Fruit fly (Drosophila melanogaster) whole organism: ENCODE measurements around the gene CG1943.

ENCODE experiments used
- CG8478 ChIP-seq: fragments of >200 bp; optimal IDR thresholded peaks from 2 replicates; lab custom pipeline; 2018; ENCODE audit warnings: inconsistent platforms
- Dll ChIP-seq: fragments of >200 bp; optimal IDR thresholded peaks from 2 replicates; lab custom pipeline; 2017
- EcR ChIP-seq, 2 experiments: fragments of >200 bp; optimal IDR thresholded peaks; 2 replicates each; lab custom pipeline; 2017; ENCODE audit warnings: missing biosample characterization in 2 of 2, missing genetic modification characterization in 2 of 2, missing genetic modification reagents in 2 of 2
- pan ChIP-seq: fragments of >200 bp; optimal IDR thresholded peaks from 2 replicates; lab custom pipeline; 2017
- psq ChIP-seq: fragments of >200 bp; optimal IDR thresholded peaks from 2 replicates; lab custom pipeline; 2017
- usp ChIP-seq: fragments of >200 bp; optimal IDR thresholded peaks from 2 replicates; lab custom pipeline; 2017; ENCODE audit warnings: missing biosample characterization, missing genetic modification characterization, mixed read lengths

Gene CG1943

DNA sequence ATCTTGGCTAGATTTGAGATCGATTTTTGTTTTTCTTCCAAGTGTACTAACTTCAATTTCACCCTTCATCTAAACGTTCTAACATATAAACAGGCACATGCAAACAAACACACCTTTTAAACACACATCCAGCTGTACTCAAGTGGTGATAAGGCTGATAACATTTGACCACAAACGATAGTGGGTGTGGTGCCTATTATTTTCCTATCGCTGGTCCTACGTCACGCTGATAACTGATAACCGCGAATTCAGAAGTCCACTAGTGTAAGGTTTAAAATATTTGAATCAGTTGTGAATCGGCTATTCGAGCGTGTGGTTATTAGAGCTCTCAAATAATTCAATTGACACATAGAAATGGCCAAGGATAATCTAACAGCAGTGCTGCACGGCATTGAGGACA lies 22.4 kb upstream of the CG1943 start, which contains the start of gene Sodh1:
Gene Sodh1, plus strand, starts transcription at position 94 of the 400 bp plus-strand sequence.
- TF ChIP-seq usp (GFP tag; lab: Kevin White, UChicago) (no peak), pan (no peak), CG8478 (lab: Kevin White, UChicago) (no peak), psq (no peak), EcR (GFP tag; optimal IDR thresholded peaks at IDR 0.05; lab: Kevin White, UChicago) (no peak), Dll (no peak)

DNA sequence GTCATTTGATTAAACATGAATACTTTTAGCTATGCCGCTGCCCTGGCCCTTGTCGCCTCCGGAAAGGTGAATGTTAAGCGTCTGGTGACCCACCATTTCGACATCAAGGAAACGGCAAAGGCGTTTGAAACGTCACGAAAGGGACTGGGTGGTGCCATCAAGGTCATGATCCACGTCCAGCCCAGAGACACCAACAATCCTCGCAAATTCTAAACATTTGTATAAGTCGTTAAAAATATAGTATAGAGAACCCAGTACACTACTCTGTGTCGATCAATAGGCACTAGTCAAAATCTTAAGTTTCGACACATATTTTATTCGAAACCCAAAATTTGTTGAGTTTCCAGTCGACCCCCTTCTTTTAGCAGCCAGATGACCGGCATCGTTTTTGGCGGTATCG lies 20.4 kb upstream of the CG1943 start, which contains the start of gene CG1979:
Gene CG1979, plus strand, starts transcription at position 301 of the 400 bp plus-strand sequence.
- TF ChIP-seq CG8478 (lab: Kevin White, UChicago) (no peak), Dll (no peak), pan (no peak), usp (GFP tag; lab: Kevin White, UChicago) (no peak), psq (no peak), EcR (GFP tag; optimal IDR thresholded peaks at IDR 0.05; lab: Kevin White, UChicago) (no peak)

DNA sequence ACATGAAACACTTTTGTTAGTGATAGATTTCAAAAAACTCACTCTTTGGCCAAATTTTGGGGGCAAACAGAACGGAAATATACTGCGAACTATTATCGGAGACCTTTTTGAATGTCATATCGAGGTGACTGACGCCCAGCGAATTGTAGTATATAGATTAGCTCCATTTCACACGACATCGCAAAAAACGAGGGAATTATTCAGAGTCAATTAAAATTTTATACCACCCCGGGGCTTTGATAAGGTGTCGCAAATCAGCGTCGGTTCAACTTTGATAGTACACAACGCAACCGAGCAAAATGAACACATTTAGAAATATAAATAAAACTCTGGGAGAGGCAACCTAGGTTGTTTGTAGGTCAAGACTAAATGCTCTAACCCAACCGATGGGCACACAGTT lies 16.6 kb upstream of the CG1943 start:
- TF ChIP-seq psq (no peak), usp (GFP tag; lab: Kevin White, UChicago) (no peak), CG8478 (lab: Kevin White, UChicago) (no peak), pan (no peak), EcR (GFP tag; optimal IDR thresholded peaks at IDR 0.05; lab: Kevin White, UChicago) (no peak), Dll (no peak)

- TF ChIP-seq usp (GFP tag; lab: Kevin White, UChicago): no peak
- no peak for TF ChIP-seq Dll
- no peak for TF ChIP-seq psq
- no peak for TF ChIP-seq pan
- no peak for TF ChIP-seq CG8478 (lab: Kevin White, UChicago)
- no peak for TF ChIP-seq EcR (GFP tag; optimal IDR thresholded peaks at IDR 0.05; lab: Kevin White, UChicago)
Measured at dm6 chr3R:7059015-7059414, 15.6 kb upstream of the CG1943 start, which contains the start of gene dj. TSS of gene dj (plus strand) at chr3R:7059315.

- TF ChIP-seq EcR (GFP tag; optimal IDR thresholded peaks at IDR 0.05; lab: Kevin White, UChicago): no peak
- no peak for TF ChIP-seq Dll
- no peak for TF ChIP-seq usp (GFP tag; lab: Kevin White, UChicago)
- TF ChIP-seq CG8478 (lab: Kevin White, UChicago): no peak
- TF ChIP-seq psq: no peak
- no peak for TF ChIP-seq pan
Measured at dm6 chr3R:7060467-7060866, 14.2 kb upstream of the CG1943 start, which contains the start of gene djl. TSS of gene djl (plus strand) at chr3R:7060767.

DNA sequence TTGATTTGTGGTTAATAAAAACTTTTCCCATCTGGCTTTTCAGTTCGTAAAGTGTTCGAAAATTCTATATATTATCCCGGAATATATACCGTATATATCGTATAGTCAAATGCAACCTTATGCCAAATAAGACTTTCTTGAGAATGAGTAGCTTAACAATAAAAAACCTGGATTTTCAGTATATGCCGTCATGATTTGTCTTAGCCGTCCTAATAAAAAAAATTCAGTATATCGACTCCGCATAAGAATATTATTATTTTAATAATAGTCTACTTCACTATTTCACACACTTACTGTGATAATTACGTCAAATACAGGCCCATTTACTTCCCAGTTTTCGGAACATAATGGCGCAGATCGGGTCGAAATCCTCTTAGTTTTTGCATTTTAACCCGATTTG lies 12.8 kb upstream of the CG1943 start, which contains the start of gene Mst84B:
Gene Mst84B, plus strand, starts transcription at position 301 of the 400 bp plus-strand sequence.
- no peak for TF ChIP-seq Dll
- TF ChIP-seq usp (GFP tag; lab: Kevin White, UChicago): no peak
- TF ChIP-seq pan: no peak
- TF ChIP-seq EcR (GFP tag; optimal IDR thresholded peaks at IDR 0.05; lab: Kevin White, UChicago): no peak
- no peak for TF ChIP-seq psq
- TF ChIP-seq CG8478 (lab: Kevin White, UChicago): no peak

- no peak for TF ChIP-seq EcR (GFP tag; optimal IDR thresholded peaks at IDR 0.05; lab: Kevin White, UChicago)
- no peak for TF ChIP-seq usp (GFP tag; lab: Kevin White, UChicago)
- no peak for TF ChIP-seq pan
- no peak for TF ChIP-seq Dll
- no peak for TF ChIP-seq psq
- no peak for TF ChIP-seq CG8478 (lab: Kevin White, UChicago)
Measured at dm6 chr3R:7066267-7066666, 8.4 kb upstream of the CG1943 start.

DNA sequence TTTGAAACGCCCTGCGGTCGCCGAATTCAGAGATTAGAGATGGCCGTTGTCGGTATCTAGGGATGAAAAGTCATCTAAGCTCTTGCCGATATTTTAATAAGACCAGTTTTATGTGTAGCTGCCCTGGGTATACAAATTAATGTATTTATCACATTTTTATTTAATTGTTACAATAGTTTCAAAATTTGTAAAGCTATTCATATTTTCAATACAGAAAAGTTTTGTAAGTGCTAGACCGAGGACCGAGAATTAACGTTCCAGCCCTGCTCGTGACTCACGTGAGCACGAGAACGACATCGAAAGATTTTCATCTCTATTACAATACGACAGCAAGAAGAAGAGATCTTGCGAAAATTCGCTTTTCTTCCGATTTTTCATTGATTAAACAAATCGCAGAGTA lies 7.6 kb upstream of the CG1943 start, which contains the start of the genes CG1105 and CG1965:
Gene CG1105, minus strand, starts transcription at position 45 of the 400 bp plus-strand sequence.
Gene CG1965, plus strand, starts transcription at position 310 of the 400 bp plus-strand sequence.
- no peak for TF ChIP-seq EcR (GFP tag; optimal IDR thresholded peaks at IDR 0.05; lab: Kevin White, UChicago)
- no peak for TF ChIP-seq usp (GFP tag; lab: Kevin White, UChicago)
- no peak for TF ChIP-seq Dll
- no peak for TF ChIP-seq CG8478 (lab: Kevin White, UChicago)
- no peak for TF ChIP-seq psq
- TF ChIP-seq pan: no peak

dm6 chr3R:7075115-7075425 lies 411 bp downstream of the CG1943 start:
- TF ChIP-seq pan (no peak), usp (GFP tag; lab: Kevin White, UChicago) (no peak), Dll (no peak), EcR (GFP tag; optimal IDR thresholded peaks at IDR 0.05; lab: Kevin White, UChicago) (no peak), psq (no peak), CG8478 (lab: Kevin White, UChicago) (no peak)

DNA sequence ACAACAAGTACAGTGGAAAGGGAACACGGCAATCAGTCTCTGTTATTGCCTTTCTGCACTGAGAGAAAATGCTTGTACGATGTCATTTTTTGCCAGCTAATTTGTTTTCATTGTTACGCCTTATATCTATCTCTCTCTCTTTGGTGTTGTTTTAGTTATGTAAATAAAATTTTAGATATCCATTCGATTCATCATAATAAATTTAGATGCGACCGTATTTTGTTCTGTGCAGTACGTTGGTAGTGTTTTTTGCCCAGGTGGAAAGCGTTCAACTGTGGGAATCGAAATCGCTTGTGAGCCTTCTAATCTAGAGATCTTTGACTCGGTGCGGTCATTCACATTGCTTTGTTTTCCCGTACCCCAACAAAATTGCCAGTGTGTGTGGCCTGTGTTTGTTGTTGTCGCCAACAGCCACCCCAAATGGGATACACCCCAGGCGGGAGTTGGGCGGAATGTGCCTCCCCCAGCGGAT lies 1.1 kb downstream of the CG1943 start:
- TF ChIP-seq CG8478 (lab: Kevin White, UChicago) (no peak), psq (no peak), Dll (no peak), pan (no peak), EcR (GFP tag; optimal IDR thresholded peaks at IDR 0.05; lab: Kevin White, UChicago) (peak; percentile 75 to 83)

- TF ChIP-seq pan (no peak), EcR (GFP tag; optimal IDR thresholded peaks at IDR 0.05; lab: Kevin White, UChicago) (no peak), usp (GFP tag; lab: Kevin White, UChicago) (no peak), psq (no peak), Dll (no peak), CG8478 (lab: Kevin White, UChicago) (no peak)
Measured at dm6 chr3R:7076293-7076981, 1.8 kb downstream of the CG1943 start.

- no peak for TF ChIP-seq Dll
- no peak for TF ChIP-seq pan
- no peak for TF ChIP-seq psq
- no peak for TF ChIP-seq EcR (GFP tag; optimal IDR thresholded peaks at IDR 0.05; lab: Kevin White, UChicago)
- TF ChIP-seq CG8478 (lab: Kevin White, UChicago): no peak
- TF ChIP-seq usp (GFP tag; lab: Kevin White, UChicago): no peak
Measured at dm6 chr3R:7079718-7080117, 5.1 kb downstream of the CG1943 start.
